Worm (Caenorhabditis elegans): ENCODE data around the gene Y81B9A.1.

DNA sequence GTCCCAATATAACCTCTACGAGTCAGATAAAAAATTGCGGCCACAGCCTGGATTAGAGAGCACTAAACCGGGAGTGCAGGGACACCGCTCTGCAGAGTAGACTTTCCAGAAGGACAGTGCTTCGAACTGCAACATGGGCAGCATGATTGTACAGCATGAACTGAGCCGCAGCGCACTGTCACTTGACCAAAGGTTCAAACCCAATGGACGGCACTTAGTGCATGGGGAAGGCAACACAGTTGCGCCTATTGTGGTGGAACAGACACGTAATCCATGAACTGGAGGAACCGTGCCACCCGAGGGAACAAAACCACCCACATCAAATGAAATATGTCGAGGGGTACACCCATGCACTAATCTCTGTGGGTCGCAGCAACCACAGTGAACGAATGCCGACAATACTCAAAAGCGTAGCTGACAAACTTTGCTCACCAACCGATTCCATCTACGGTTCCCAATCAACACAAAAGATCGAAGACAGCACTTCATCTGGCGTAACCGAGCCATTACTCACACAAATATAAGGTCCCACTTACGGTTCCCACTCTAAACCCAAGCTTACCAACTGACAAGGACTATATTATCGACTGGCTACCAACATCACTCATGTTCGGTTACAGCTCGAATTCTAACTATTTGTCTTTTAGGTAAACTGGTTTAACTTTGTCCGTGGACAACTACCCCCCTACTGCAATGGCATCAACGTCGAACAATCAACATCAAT, 3.3 kb downstream of the Y81B9A.1 start:
- TF ChIP-seq pbrm-1 (GFP tag; IDR thresholded peaks at IDR 0.05) (no peak), B0261.1 (tag; optimal IDR thresholded peaks at IDR 0.05) (no peak), mel-28 (tag; optimal IDR thresholded peaks at IDR 0.05; ENCODE audit: borderline replicate concordance) (no peak), akir-1 (GFP tag; optimal IDR thresholded peaks at IDR 0.05) (no peak), let-607 (tag; optimal IDR thresholded peaks at IDR 0.05) (no peak), sea-2 (GFP tag; IDR thresholded peaks at IDR 0.05) (no peak), rec-8 (tag; optimal IDR thresholded peaks at IDR 0.05) (no peak), ceh-27 (GFP tag; optimal IDR thresholded peaks at IDR 0.05) (no peak), ccch-3 (GFP tag; optimal IDR thresholded peaks at IDR 0.05) (no peak), pha-4 (tag; optimal IDR thresholded peaks at IDR 0.05) (no peak), unc-62 (GFP tag; optimal IDR thresholded peaks at IDR 0.05) (no peak)
